Worm (Caenorhabditis elegans) whole organism, mixed stage, embryonic: Measurements from ENCODE around the gene fbxl-5.

Experiments
- blmp-1 ChIP-seq: fragments of 150-350 bp; optimal IDR thresholded peaks from 2 replicates; lab custom pipeline; 2014; ENCODE audit warnings: missing biosample characterization, missing genetic modification characterization
- ceh-39 ChIP-seq: fragments of 150-350 bp; optimal IDR thresholded peaks from 2 replicates; lab custom pipeline; 2014; ENCODE audit warnings: missing biosample characterization, missing genetic modification characterization
- ceh-83 ChIP-seq: fragments of 200-800 bp; sonication (Bioruptor generic); optimal IDR thresholded peaks from 2 replicates; lab custom pipeline; 2018; ENCODE audit warnings: mild to moderate bottlenecking, missing genetic modification characterization, missing compliant biosample characterization
- ces-1 ChIP-seq: fragments of 150-350 bp; optimal IDR thresholded peaks from 2 replicates; lab custom pipeline; 2014; ENCODE audit warnings: missing biosample characterization, missing genetic modification reagents, missing genetic modification characterization
- flh-1 ChIP-seq: fragments of 200-800 bp; sonication (Bioruptor generic); optimal IDR thresholded peaks from 2 replicates; lab custom pipeline; 2018; ENCODE audit warnings: mild to moderate bottlenecking, missing genetic modification characterization, moderate library complexity, missing compliant biosample characterization
- ham-2 ChIP-seq: fragments of 200-800 bp; sonication (Bioruptor generic); optimal IDR thresholded peaks from 2 replicates; lab custom pipeline; 2018; ENCODE audit warnings: mild to moderate bottlenecking, missing genetic modification characterization, missing compliant biosample characterization
- lin-13 ChIP-seq: fragments of 150-350 bp; optimal IDR thresholded peaks from 2 replicates; lab custom pipeline; 2014; ENCODE audit warnings: missing biosample characterization, missing genetic modification characterization
- lsy-2 ChIP-seq: fragments of 150-350 bp; optimal IDR thresholded peaks from 2 replicates; lab custom pipeline; 2014; ENCODE audit warnings: missing biosample characterization, missing genetic modification characterization
- nhr-12 ChIP-seq: fragments of 150-350 bp; optimal IDR thresholded peaks from 2 replicates; lab custom pipeline; 2014; ENCODE audit warnings: missing biosample characterization, missing genetic modification characterization
- nhr-237 ChIP-seq: fragments of 150-350 bp; optimal IDR thresholded peaks from 2 replicates; lab custom pipeline; 2014; ENCODE audit warnings: missing biosample characterization, missing genetic modification characterization
- nhr-28 ChIP-seq: fragments of 150-350 bp; optimal IDR thresholded peaks from 2 replicates; lab custom pipeline; 2014; ENCODE audit warnings: missing biosample characterization, missing genetic modification characterization
- sem-2 ChIP-seq: fragments of 200-800 bp; sonication (Bioruptor generic); optimal IDR thresholded peaks from 2 replicates; lab custom pipeline; 2018; ENCODE audit warnings: mild to moderate bottlenecking, missing genetic modification characterization, missing compliant biosample characterization
- unc-62 ChIP-seq: fragments of 150-350 bp; optimal IDR thresholded peaks from 2 replicates; lab custom pipeline; 2014; ENCODE audit warnings: missing biosample characterization, missing genetic modification reagents, missing genetic modification characterization
- ztf-11 ChIP-seq: fragments of 150-350 bp; optimal IDR thresholded peaks from 2 replicates; lab custom pipeline; 2014; ENCODE audit warnings: missing biosample characterization, missing genetic modification characterization

ce11 chrV:7705316-7705715 lies 37.4 kb upstream of the fbxl-5 start, which contains the start of gene srw-3:
- TF ChIP-seq ceh-39 (tag; lab: Kevin White, UChicago) (no peak), lsy-2 (tag; lab: Kevin White, UChicago) (no peak), nhr-28 (tag; lab: Kevin White, UChicago) (no peak), lin-13 (no peak), unc-62 (GFP tag; lab: Kevin White, UChicago) (no peak), nhr-237 (tag; lab: Kevin White, UChicago) (no peak), ces-1 (GFP tag; lab: Kevin White, UChicago) (no peak), ztf-11 (no peak), blmp-1 (no peak), flh-1 (GFP tag; lab: Kevin White, UChicago) (no peak), ceh-83 (GFP tag; lab: Kevin White, UChicago) (no peak), ham-2 (no peak), sem-2 (GFP tag; lab: Kevin White, UChicago) (no peak), nhr-12 (tag; lab: Kevin White, UChicago) (no peak)
